Fruit fly (Drosophila melanogaster): ENCODE data around the gene CG7691.
A peak's percentile ranks its signal among the peaks of the same experiment; 100 is the strongest.

CG7691 gene

dm6 chr3R:18590754-18591153, 31.1 kb downstream of the CG7691 start, which contains the start of gene qin:
TSS of gene qin (plus strand) at chr3R:18591027.
- TF ChIP-seq Dll (GFP tag; IDR thresholded peaks at IDR 0.05; ENCODE audit: partially characterized antibody) (peak; percentile 60; the same call in 3 of the 4 replicates), Scr (GFP tag; IDR thresholded peaks at IDR 0.05; ENCODE audit: partially characterized antibody) (peak; percentile 58), pum (GFP tag; optimal IDR thresholded peaks at IDR 0.05) (no peak), CG13287 (GFP tag; IDR thresholded peaks at IDR 0.05; ENCODE audit: partially characterized antibody) (peak; percentile 43; the same call in 1 of the 2 replicates), org-1 (GFP tag; optimal IDR thresholded peaks at IDR 0.05) (no peak), CG4328 (GFP tag; optimal IDR thresholded peaks at IDR 0.05) (no peak), Hmr (GFP tag; optimal IDR thresholded peaks at IDR 0.05) (no peak), CG10959 (GFP tag; IDR thresholded peaks at IDR 0.05) (no peak), Sin3A (optimal IDR thresholded peaks at IDR 0.05) (no peak), Hr51 (GFP tag; optimal IDR thresholded peaks at IDR 0.05) (no peak), odd (GFP tag; optimal IDR thresholded peaks at IDR 0.05) (no peak), CG6791 (GFP tag; IDR thresholded peaks at IDR 0.05; ENCODE audit: partially characterized antibody) (0 out of 3 replicates have a peak, but pooled peaks have one; percentile 50), nom (GFP tag; optimal IDR thresholded peaks at IDR 0.05) (no peak), ftz-f1 (GFP tag; optimal IDR thresholded peaks at IDR 0.05) (no peak), Dref (GFP tag; IDR thresholded peaks at IDR 0.05) (peak; percentile 49), CG9437 (GFP tag; optimal IDR thresholded peaks at IDR 0.05) (no peak), Nf-YA (GFP tag; IDR thresholded peaks at IDR 0.05) (no peak), HLHmδ (GFP tag; optimal IDR thresholded peaks at IDR 0.05) (no peak), CG16813 (GFP tag; IDR thresholded peaks at IDR 0.05; ENCODE audit: partially characterized antibody) (peak; percentile 51; the same call in 1 of the 3 replicates), amos (GFP tag; IDR thresholded peaks at IDR 0.05; ENCODE audit: partially characterized antibody) (peak; percentile 50; the same call in 1 of the 2 replicates), pan (optimal IDR thresholded peaks at IDR 0.05) (no peak), pan (GFP tag; optimal IDR thresholded peaks at IDR 0.05 in 1 of 2, IDR thresholded peaks at IDR 0.05 in 1 of 2) (no peak), CG11247 (GFP tag; IDR thresholded peaks at IDR 0.05) (no peak), hbn (GFP tag; IDR thresholded peaks at IDR 0.05; ENCODE audit: partially characterized antibody) (peak; percentile 40; the same call in 1 of the 2 replicates), salm (tag; optimal IDR thresholded peaks at IDR 0.05) (no peak), CG10565 (GFP tag; optimal IDR thresholded peaks at IDR 0.05) (no peak), BEAF-32 (GFP tag; optimal IDR thresholded peaks at IDR 0.05) (peak; percentile 57), CG5245 (GFP tag; optimal IDR thresholded peaks at IDR 0.05) (no peak), Poxn (GFP tag; IDR thresholded peaks at IDR 0.05) (no peak), CG17385 (GFP tag; optimal IDR thresholded peaks at IDR 0.05) (no peak), Doc3 (GFP tag; IDR thresholded peaks at IDR 0.05; ENCODE audit: partially characterized antibody) (0 out of 3 replicates have a peak, but pooled peaks have one; percentile 28), Sry-δ (GFP tag; optimal IDR thresholded peaks at IDR 0.05) (no peak), sna (GFP tag; IDR thresholded peaks at IDR 0.05; ENCODE audit: partially characterized antibody) (peak; percentile 42; the same call in 1 of the 2 replicates), gcm (GFP tag; optimal IDR thresholded peaks at IDR 0.05) (no peak), unpg (GFP tag; optimal IDR thresholded peaks at IDR 0.05) (no peak), stwl (tag; optimal IDR thresholded peaks at IDR 0.05) (peak; percentile 99), CG18619 (GFP tag; optimal IDR thresholded peaks at IDR 0.05) (no peak), fu2 (GFP tag; optimal IDR thresholded peaks at IDR 0.05) (no peak), stc (GFP tag; IDR thresholded peaks at IDR 0.05) (no peak), CG16779 (GFP tag; IDR thresholded peaks at IDR 0.05) (no peak), tll (GFP tag; optimal IDR thresholded peaks at IDR 0.05) (no peak), CG7372 (GFP tag; IDR thresholded peaks at IDR 0.05) (no peak), Eip74EF (GFP tag; optimal IDR thresholded peaks at IDR 0.05) (no peak)

Measured in whole organism, embryonic.